Worm (Caenorhabditis elegans): ENCODE measurements around the gene R05G6.9.

- TF ChIP-seq pha-4 (tag; optimal IDR thresholded peaks at IDR 0.05) (no peak), nhr-12 (tag; optimal IDR thresholded peaks at IDR 0.05) (no peak), nhr-28 (tag; optimal IDR thresholded peaks at IDR 0.05) (no peak), unc-62 (GFP tag; optimal IDR thresholded peaks at IDR 0.05) (no peak), unc-39 (tag; optimal IDR thresholded peaks at IDR 0.05) (no peak), M03D4.4 (tag; optimal IDR thresholded peaks at IDR 0.05) (no peak), bed-3 (GFP tag; optimal IDR thresholded peaks at IDR 0.05) (no peak), blmp-1 (tag; optimal IDR thresholded peaks at IDR 0.05) (no peak), tbx-8 (GFP tag; optimal IDR thresholded peaks at IDR 0.05) (no peak), lsy-2 (tag; optimal IDR thresholded peaks at IDR 0.05) (no peak), sptf-1 (tag; optimal IDR thresholded peaks at IDR 0.05) (no peak), elt-3 (tag; optimal IDR thresholded peaks at IDR 0.05) (no peak), nhr-237 (tag; optimal IDR thresholded peaks at IDR 0.05) (no peak), snpc-4 (tag; optimal IDR thresholded peaks at IDR 0.05) (no peak)
Measured at ce11 chrIV:7499302-7499701, 16.8 kb downstream of the R05G6.9 start.
